Fruit fly (Drosophila melanogaster): Measurements from ENCODE around the gene CG46383.

DNA sequence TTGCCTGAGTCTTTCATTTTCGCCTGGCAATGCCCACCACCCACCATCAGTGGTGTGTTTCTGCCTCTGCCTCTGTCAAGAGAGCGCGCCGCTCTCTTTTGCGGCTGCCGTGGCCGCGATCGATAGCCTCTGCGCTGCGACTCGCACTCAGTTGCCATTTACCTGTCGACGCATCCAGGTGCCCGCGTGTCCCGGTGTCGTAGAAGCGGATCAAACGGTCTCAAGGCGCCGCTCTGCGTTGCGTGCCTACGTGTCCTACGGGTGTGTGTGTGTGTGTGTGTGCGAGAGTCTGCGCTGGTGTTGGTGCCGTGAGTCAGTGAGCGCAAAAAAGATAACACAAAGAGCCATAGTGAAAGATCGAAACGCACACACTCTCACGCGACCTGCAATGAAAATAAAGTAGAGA, 30.0 kb downstream of the CG46383 start, which contains the start of gene Fbxl7:
- no peak for TF ChIP-seq CG8478 (optimal IDR thresholded peaks at IDR 0.05)
- TF ChIP-seq CTCF (optimal IDR thresholded peaks at IDR 0.05): no peak
